Worm (Caenorhabditis elegans) whole organism, L2 larva: ENCODE data around the gene F59B2.14.

Experiments used
- C34F6.9 ChIP-seq: fragments of 150-350 bp; optimal IDR thresholded peaks from 2 replicates; lab custom pipeline; 2014; ENCODE audit warnings: missing biosample characterization, missing genetic modification characterization
- F13H6.1 ChIP-seq: sonication (generic microtip); optimal IDR thresholded peaks from 2 replicates; lab custom pipeline; 2016; ENCODE audit warnings: missing genetic modification characterization, missing compliant biosample characterization
- R02D3.7 ChIP-seq: fragments of 150-350 bp; optimal IDR thresholded peaks from 2 replicates; lab custom pipeline; 2014; ENCODE audit warnings: missing biosample characterization, missing genetic modification characterization
- Y55F3AM.14 ChIP-seq: fragments of 200-800 bp; sonication (Bioruptor generic); optimal IDR thresholded peaks from 2 replicates; lab custom pipeline; 2018; ENCODE audit warnings: mild to moderate bottlenecking, missing genetic modification characterization, missing compliant biosample characterization
- ZK546.5 ChIP-seq: sonication (generic microtip); optimal IDR thresholded peaks from 2 replicates; lab custom pipeline; 2017; ENCODE audit warnings: missing biosample characterization, missing genetic modification characterization
- alr-1 ChIP-seq: fragments of 150-350 bp; optimal IDR thresholded peaks from 2 replicates; lab custom pipeline; 2014; ENCODE audit warnings: missing biosample characterization, missing genetic modification characterization
- aly-2 ChIP-seq: fragments of 150-350 bp; optimal IDR thresholded peaks from 2 replicates; lab custom pipeline; 2014; ENCODE audit warnings: missing biosample characterization, missing genetic modification characterization
- ama-1 ChIP-seq: fragments of 150-350 bp; optimal IDR thresholded peaks from 2 replicates; lab custom pipeline; 2018; ENCODE audit warnings: inconsistent platforms
- blmp-1 ChIP-seq: sonication (generic microtip); optimal IDR thresholded peaks from 2 replicates; lab custom pipeline; 2017; ENCODE audit warnings: missing genetic modification characterization, mild to moderate bottlenecking, missing compliant biosample characterization, antibody characterized with exemption, moderate library complexity; ENCODE audit not compliant: insufficient read depth
- ceh-16 ChIP-seq: fragments of 150-350 bp; optimal IDR thresholded peaks from 2 replicates; lab custom pipeline; 2014; ENCODE audit warnings: missing biosample characterization, missing genetic modification characterization
- ceh-82 ChIP-seq: fragments of 150-350 bp; optimal IDR thresholded peaks from 2 replicates; lab custom pipeline; 2014; ENCODE audit warnings: missing biosample characterization, missing genetic modification characterization
- crh-2 ChIP-seq: sonication (generic microtip); optimal IDR thresholded peaks from 2 replicates; lab custom pipeline; 2017; ENCODE audit warnings: missing biosample characterization, missing genetic modification characterization
- dmd-4 ChIP-seq: sonication (generic microtip); optimal IDR thresholded peaks from 2 replicates; lab custom pipeline; 2017; ENCODE audit warnings: missing biosample characterization, missing genetic modification characterization
- egl-27 ChIP-seq: sonication (generic microtip); optimal IDR thresholded peaks from 3 replicates; lab custom pipeline; 2017; ENCODE audit warnings: missing biosample characterization, missing genetic modification reagents, missing genetic modification characterization
- elt-1 ChIP-seq: fragments of 150-350 bp; optimal IDR thresholded peaks from 2 replicates; lab custom pipeline; 2014; ENCODE audit warnings: missing biosample characterization, missing genetic modification characterization
- elt-3 ChIP-seq: sonication (generic microtip); optimal IDR thresholded peaks from 2 replicates; lab custom pipeline; 2017; ENCODE audit warnings: missing biosample characterization, missing genetic modification characterization
- fos-1 ChIP-seq: fragments of 150-350 bp; optimal IDR thresholded peaks from 2 replicates; lab custom pipeline; 2014; ENCODE audit warnings: missing biosample characterization, missing genetic modification characterization
- gmeb-1 ChIP-seq: fragments of 150-350 bp; optimal IDR thresholded peaks from 2 replicates; lab custom pipeline; 2014; ENCODE audit warnings: missing biosample characterization, missing genetic modification characterization
- lin-11 ChIP-seq: fragments of 150-350 bp; sonication (generic microtip); optimal IDR thresholded peaks from 2 replicates; lab custom pipeline; 2014; ENCODE audit warnings: missing biosample characterization, missing genetic modification characterization, inconsistent platforms, mixed read lengths
- lin-13 ChIP-seq: fragments of 150-350 bp; optimal IDR thresholded peaks from 2 replicates; lab custom pipeline; 2014; ENCODE audit warnings: missing biosample characterization, missing genetic modification reagents, missing genetic modification characterization
- lin-39 ChIP-seq: fragments of 150-350 bp; optimal IDR thresholded peaks from 2 replicates; lab custom pipeline; 2014; ENCODE audit warnings: missing biosample characterization, missing genetic modification reagents, missing genetic modification characterization
- lsy-2 ChIP-seq, 2 experiments: fragments of 150-350 bp in 1 of 2; sonication (generic microtip) in 1 of 2; optimal IDR thresholded peaks; 2 replicates each; lab custom pipeline; 2014 to 2017; ENCODE audit warnings: missing biosample characterization in 2 of 2, missing genetic modification characterization in 2 of 2
- mab-5 ChIP-seq: fragments of 150-350 bp; optimal IDR thresholded peaks from 2 replicates; lab custom pipeline; 2014; ENCODE audit warnings: missing biosample characterization, missing genetic modification characterization
- mbf-1 ChIP-seq: sonication (generic microtip); optimal IDR thresholded peaks from 2 replicates; lab custom pipeline; 2017; ENCODE audit warnings: missing biosample characterization, missing genetic modification characterization
- mdl-1 ChIP-seq, 2 experiments: fragments of 150-350 bp in 1 of 2; sonication (generic microtip) in 1 of 2; optimal IDR thresholded peaks; 2 replicates each; lab custom pipeline; 2017; ENCODE audit warnings: missing biosample characterization in 2 of 2, missing genetic modification characterization in 2 of 2
- nhr-10 ChIP-seq: sonication (generic microtip); optimal IDR thresholded peaks from 2 replicates; lab custom pipeline; 2017; ENCODE audit warnings: missing biosample characterization, missing genetic modification characterization
- nhr-11 ChIP-seq: fragments of 150-350 bp; optimal IDR thresholded peaks from 2 replicates; lab custom pipeline; 2014; ENCODE audit warnings: missing biosample characterization, missing genetic modification characterization
- nhr-12 ChIP-seq: fragments of 150-350 bp; optimal IDR thresholded peaks from 2 replicates; lab custom pipeline; 2014; ENCODE audit warnings: missing biosample characterization, missing genetic modification characterization
- nhr-21 ChIP-seq: fragments of 150-350 bp; optimal IDR thresholded peaks from 2 replicates; lab custom pipeline; 2014; ENCODE audit warnings: missing biosample characterization, missing genetic modification characterization
- nhr-23 ChIP-seq: fragments of 150-350 bp; optimal IDR thresholded peaks from 2 replicates; lab custom pipeline; 2014; ENCODE audit warnings: missing biosample characterization, missing genetic modification reagents, missing genetic modification characterization
- nhr-237 ChIP-seq: fragments of 150-350 bp; optimal IDR thresholded peaks from 2 replicates; lab custom pipeline; 2014; ENCODE audit warnings: missing biosample characterization, missing genetic modification characterization
- nhr-25 ChIP-seq: fragments of 150-350 bp; sonication (generic microtip); optimal IDR thresholded peaks from 3 replicates; lab custom pipeline; 2014; ENCODE audit warnings: missing biosample characterization, missing genetic modification characterization
- nhr-6 ChIP-seq: fragments of 150-350 bp; optimal IDR thresholded peaks from 2 replicates; lab custom pipeline; 2014; ENCODE audit warnings: missing biosample characterization, missing genetic modification characterization
- nhr-77 ChIP-seq: fragments of 150-350 bp; optimal IDR thresholded peaks from 2 replicates; lab custom pipeline; 2014; ENCODE audit warnings: missing biosample characterization, missing genetic modification characterization
- peb-1 ChIP-seq: fragments of 150-350 bp; optimal IDR thresholded peaks from 2 replicates; lab custom pipeline; 2014; ENCODE audit warnings: missing biosample characterization, missing genetic modification characterization
- sem-4 ChIP-seq: fragments of 150-350 bp; optimal IDR thresholded peaks from 2 replicates; lab custom pipeline; 2014; ENCODE audit warnings: missing biosample characterization, missing genetic modification reagents, missing genetic modification characterization
- skn-1 ChIP-seq: sonication (generic microtip); optimal IDR thresholded peaks from 2 replicates; lab custom pipeline; 2017; ENCODE audit warnings: missing biosample characterization, missing genetic modification characterization
- sma-3 ChIP-seq: sonication (generic microtip); optimal IDR thresholded peaks from 2 replicates; lab custom pipeline; 2016; ENCODE audit warnings: missing genetic modification reagents, missing genetic modification characterization, missing compliant biosample characterization
- sma-9 ChIP-seq, 2 experiments: fragments of 150-350 bp in 1 of 2; sonication (generic microtip) in 1 of 2; optimal IDR thresholded peaks; 2 replicates each; lab custom pipeline; 2014 to 2016; ENCODE audit warnings: missing genetic modification characterization in 2 of 2, mild to moderate bottlenecking in 1 of 2, missing biosample characterization in 1 of 2, missing compliant biosample characterization in 1 of 2, missing genetic modification reagents in 1 of 2, moderate library complexity in 1 of 2
- snpc-4 ChIP-seq: fragments of 150-350 bp; optimal IDR thresholded peaks from 2 replicates; lab custom pipeline; 2014; ENCODE audit warnings: missing biosample characterization, missing genetic modification characterization
- unc-39 ChIP-seq: fragments of 150-350 bp; optimal IDR thresholded peaks from 2 replicates; lab custom pipeline; 2014; ENCODE audit warnings: missing biosample characterization, missing genetic modification characterization
- unc-55 ChIP-seq: fragments of 150-350 bp; sonication (generic microtip); optimal IDR thresholded peaks from 3 replicates; lab custom pipeline; 2014; ENCODE audit warnings: missing biosample characterization, missing genetic modification reagents, missing genetic modification characterization
- unc-62 ChIP-seq: fragments of 150-350 bp; optimal IDR thresholded peaks from 2 replicates; lab custom pipeline; 2014; ENCODE audit warnings: missing biosample characterization, missing genetic modification reagents, missing genetic modification characterization
- zag-1 ChIP-seq: fragments of 150-350 bp; optimal IDR thresholded peaks from 2 replicates; lab custom pipeline; 2014; ENCODE audit warnings: missing biosample characterization, missing genetic modification characterization
- ztf-1 ChIP-seq: fragments of 200-800 bp; sonication (Bioruptor generic); conservative IDR thresholded peaks from 2 replicates; pipeline ENCODE4 v1.3.6; 2022; ENCODE audit warnings: missing genetic modification characterization, missing compliant biosample characterization
- ztf-11 ChIP-seq: sonication (generic microtip); optimal IDR thresholded peaks from 2 replicates; lab custom pipeline; 2017; ENCODE audit warnings: missing biosample characterization, missing genetic modification characterization
- ztf-4 ChIP-seq: fragments of 150-350 bp; optimal IDR thresholded peaks from 2 replicates; lab custom pipeline; 2014; ENCODE audit warnings: missing biosample characterization, missing genetic modification characterization

F59B2.14 gene

DNA sequence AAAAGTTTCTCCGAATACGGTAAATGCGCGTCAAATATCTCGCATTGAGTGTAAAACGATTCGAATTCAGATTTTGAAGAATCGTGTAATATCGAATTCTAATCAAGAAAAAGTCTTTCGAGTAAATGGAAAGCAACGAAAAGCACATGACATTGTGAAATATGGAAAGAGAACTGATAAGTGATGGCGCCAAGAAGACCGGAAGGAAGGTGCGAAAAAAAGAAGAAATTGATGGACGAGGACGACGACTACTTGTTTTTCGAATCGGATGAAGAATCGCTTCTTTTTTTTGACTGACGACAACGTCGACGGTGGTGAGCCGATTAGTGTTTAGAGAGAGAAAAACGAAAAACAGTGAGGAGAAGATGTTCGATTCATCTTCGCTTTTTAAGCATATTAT, 36.5 kb downstream of the F59B2.14 start:
- TF ChIP-seq sma-9 (GFP tag; optimal IDR thresholded peaks at IDR 0.05; lab: Kevin White, UChicago) (peak; percentile 63), sma-9 (tag; optimal IDR thresholded peaks at IDR 0.05; lab: Kevin White, UChicago) (no peak), sma-3 (peak; percentile 47), gmeb-1 (tag; lab: Kevin White, UChicago) (peak; percentile 5), aly-2 (tag; lab: Kevin White, UChicago) (no peak), nhr-21 (tag; lab: Kevin White, UChicago) (peak; percentile 41), fos-1 (tag; lab: Kevin White, UChicago) (peak; percentile 68)
- TF ChIP-seq, all 48 proteins: peak for 5

DNA sequence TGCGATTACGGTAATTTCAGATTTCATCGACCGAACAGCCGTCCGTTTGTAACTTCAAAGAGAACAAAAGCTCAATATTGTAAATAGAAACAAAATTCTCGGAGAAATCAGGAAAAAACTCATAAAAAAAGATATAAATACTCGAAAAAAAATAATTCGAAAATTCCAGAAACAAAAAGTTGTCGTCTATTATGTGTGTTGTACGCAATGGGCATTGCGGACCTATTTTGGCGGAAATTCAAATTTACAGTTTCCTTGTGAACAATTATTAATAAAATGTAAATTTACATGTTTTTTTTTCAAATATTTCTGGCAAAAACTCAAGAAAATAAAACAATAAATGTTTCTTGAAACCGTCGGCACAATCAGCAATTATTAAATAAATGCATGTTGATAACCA, 37.0 kb downstream of the F59B2.14 start:
- TF ChIP-seq sma-3 (no peak), mdl-1 (tag; optimal IDR thresholded peaks at IDR 0.05; lab: Kevin White, UChicago) (no peak), C34F6.9 (tag; lab: Kevin White, UChicago) (no peak), zag-1 (no peak), mbf-1 (no peak), elt-3 (tag; lab: Kevin White, UChicago) (no peak), nhr-23 (tag; lab: Kevin White, UChicago) (no peak), skn-1 (tag; lab: Kevin White, UChicago) (no peak), unc-62 (GFP tag; lab: Kevin White, UChicago) (no peak), peb-1 (tag; lab: Kevin White, UChicago) (no peak), lin-13 (GFP tag; lab: Kevin White, UChicago) (no peak), nhr-11 (no peak), F13H6.1 (tag; lab: Kevin White, UChicago) (no peak), aly-2 (tag; lab: Kevin White, UChicago) (no peak)

DNA sequence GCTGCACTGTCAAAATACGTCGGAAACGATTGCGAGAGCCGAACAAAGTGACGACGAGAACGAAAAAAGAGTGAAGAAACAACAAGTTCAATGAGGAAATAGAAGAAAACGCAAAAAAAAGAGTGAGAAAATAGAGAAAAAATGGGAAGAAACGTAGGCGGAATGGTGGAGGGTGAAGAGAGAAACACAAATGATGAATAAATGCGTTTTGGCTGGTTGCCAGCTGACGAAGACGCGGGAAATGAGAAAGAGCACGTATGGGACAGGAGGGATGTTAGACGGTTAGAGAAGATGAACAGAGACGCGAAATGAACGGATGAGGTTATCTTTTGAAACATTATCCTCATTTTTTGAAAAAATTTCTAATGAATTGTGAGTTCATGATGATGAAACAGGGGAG, 37.5 kb downstream of the F59B2.14 start:
- TF ChIP-seq ama-1 (lab: Kevin White, UChicago), result no peak
- TF ChIP-seq sem-4 (tag; lab: Kevin White, UChicago), result peak; percentile 61
- TF ChIP-seq sma-3, result peak; percentile 4
- TF ChIP-seq ceh-82 (tag; lab: Kevin White, UChicago), result no peak
- TF ChIP-seq nhr-25, result peak; percentile 38
- TF ChIP-seq nhr-12 (tag; lab: Kevin White, UChicago), result no peak
- no peak for TF ChIP-seq nhr-11
- TF ChIP-seq F13H6.1 (tag; lab: Kevin White, UChicago), result peak; percentile 90
- TF ChIP-seq lsy-2 (tag; optimal IDR thresholded peaks at IDR 0.05; lab: Kevin White, UChicago), result peak in 1 of 2 experiments; percentile 78
- peak; percentile 40 for TF ChIP-seq fos-1 (tag; lab: Kevin White, UChicago)
- TF ChIP-seq crh-2 (tag; lab: Kevin White, UChicago), result peak; percentile 77
- no peak for TF ChIP-seq ztf-1 (GFP tag; lab: Robert Waterston, UW)
- no peak for TF ChIP-seq nhr-10
- TF ChIP-seq R02D3.7, result no peak
- TF ChIP-seq nhr-23 (tag; lab: Kevin White, UChicago), result no peak
- no peak for TF ChIP-seq Y55F3AM.14 (GFP tag; lab: Kevin White, UChicago)
- no peak for TF ChIP-seq mbf-1
- peak; percentile 85 for TF ChIP-seq C34F6.9 (tag; lab: Kevin White, UChicago)
- no peak for TF ChIP-seq lin-39 (tag; lab: Kevin White, UChicago)
- peak; percentile 21 for TF ChIP-seq mab-5
- no peak for TF ChIP-seq elt-1 (tag; lab: Kevin White, UChicago)
- TF ChIP-seq skn-1 (tag; lab: Kevin White, UChicago), result no peak
- TF ChIP-seq dmd-4 (tag; lab: Kevin White, UChicago), result no peak
- no peak for TF ChIP-seq blmp-1
- peak; percentile 63 for TF ChIP-seq nhr-6 (tag; lab: Kevin White, UChicago)
- peak; percentile 69 for TF ChIP-seq zag-1
- TF ChIP-seq mdl-1 (tag; optimal IDR thresholded peaks at IDR 0.05; lab: Kevin White, UChicago), result peak in 1 of 2 experiments; percentile 37
- TF ChIP-seq ztf-11 (tag; lab: Kevin White, UChicago), result no peak
- no peak for TF ChIP-seq aly-2 (tag; lab: Kevin White, UChicago)
- no peak for TF ChIP-seq elt-3 (tag; lab: Kevin White, UChicago)
- TF ChIP-seq sma-9 (GFP tag; optimal IDR thresholded peaks at IDR 0.05; lab: Kevin White, UChicago), result peak; percentile 83
- no peak for TF ChIP-seq sma-9 (tag; optimal IDR thresholded peaks at IDR 0.05; lab: Kevin White, UChicago)
- peak; percentile 82 for TF ChIP-seq ztf-4 (tag; lab: Kevin White, UChicago)
- peak; percentile 59 for TF ChIP-seq egl-27 (tag; lab: Kevin White, UChicago)
- no peak for TF ChIP-seq nhr-77 (tag; lab: Kevin White, UChicago)
- TF ChIP-seq nhr-21 (tag; lab: Kevin White, UChicago), result no peak
- TF ChIP-seq unc-39 (tag; lab: Kevin White, UChicago), result no peak
- peak; percentile 46 for TF ChIP-seq lin-13 (GFP tag; lab: Kevin White, UChicago)
- TF ChIP-seq lin-11 (tag; lab: Kevin White, UChicago), result peak; percentile 36
- TF ChIP-seq nhr-237, result no peak
- no peak for TF ChIP-seq unc-62 (GFP tag; lab: Kevin White, UChicago)
- TF ChIP-seq snpc-4 (tag; lab: Kevin White, UChicago), result no peak
- peak; percentile 87 for TF ChIP-seq unc-55 (GFP tag; lab: Kevin White, UChicago)
- TF ChIP-seq peb-1 (tag; lab: Kevin White, UChicago), result no peak
- TF ChIP-seq ceh-16 (tag; lab: Kevin White, UChicago), result no peak
- TF ChIP-seq alr-1 (tag; lab: Kevin White, UChicago), result no peak
- TF ChIP-seq gmeb-1 (tag; lab: Kevin White, UChicago), result no peak
- TF ChIP-seq ZK546.5, result no peak
